Fruit fly (Drosophila melanogaster) whole organism: ENCODE data around the gene Ir94d.

Experiments used
- EcR ChIP-seq, 2 experiments: fragments of >200 bp; optimal IDR thresholded peaks; 2 replicates each; lab custom pipeline; 2017; ENCODE audit warnings: missing biosample characterization in 2 of 2, missing genetic modification characterization in 2 of 2, missing genetic modification reagents in 2 of 2
- pan ChIP-seq: fragments of >200 bp; optimal IDR thresholded peaks from 2 replicates; lab custom pipeline; 2017
- psq ChIP-seq: fragments of >200 bp; optimal IDR thresholded peaks from 2 replicates; lab custom pipeline; 2017

- TF ChIP-seq psq (lab: Kevin White, UChicago) (no peak), EcR (GFP tag; optimal IDR thresholded peaks at IDR 0.05; lab: Kevin White, UChicago) (no peak), pan (lab: Kevin White, UChicago) (no peak)
Observed at dm6 chr3R:23373403-23373802, 29.2 kb upstream of the Ir94d start, which contains the start of gene CG42828.
